Worm (Caenorhabditis elegans) whole organism, L2 larva: ENCODE data around the gene apn-1.

Experiments used
- C34F6.9 ChIP-seq: fragments of 150-350 bp; optimal IDR thresholded peaks from 2 replicates; lab custom pipeline; 2014; ENCODE audit warnings: missing biosample characterization, missing genetic modification characterization
- F13H6.1 ChIP-seq: sonication (generic microtip); optimal IDR thresholded peaks from 2 replicates; lab custom pipeline; 2016; ENCODE audit warnings: missing genetic modification characterization, missing compliant biosample characterization
- R02D3.7 ChIP-seq: fragments of 150-350 bp; optimal IDR thresholded peaks from 2 replicates; lab custom pipeline; 2014; ENCODE audit warnings: missing biosample characterization, missing genetic modification characterization
- Y55F3AM.14 ChIP-seq: fragments of 200-800 bp; sonication (Bioruptor generic); optimal IDR thresholded peaks from 2 replicates; lab custom pipeline; 2018; ENCODE audit warnings: mild to moderate bottlenecking, missing genetic modification characterization, missing compliant biosample characterization
- ZK546.5 ChIP-seq: sonication (generic microtip); optimal IDR thresholded peaks from 2 replicates; lab custom pipeline; 2017; ENCODE audit warnings: missing biosample characterization, missing genetic modification characterization
- alr-1 ChIP-seq: fragments of 150-350 bp; optimal IDR thresholded peaks from 2 replicates; lab custom pipeline; 2014; ENCODE audit warnings: missing biosample characterization, missing genetic modification characterization
- aly-2 ChIP-seq: fragments of 150-350 bp; optimal IDR thresholded peaks from 2 replicates; lab custom pipeline; 2014; ENCODE audit warnings: missing biosample characterization, missing genetic modification characterization
- ama-1 ChIP-seq: fragments of 150-350 bp; optimal IDR thresholded peaks from 2 replicates; lab custom pipeline; 2018; ENCODE audit warnings: inconsistent platforms
- blmp-1 ChIP-seq: sonication (generic microtip); optimal IDR thresholded peaks from 2 replicates; lab custom pipeline; 2017; ENCODE audit warnings: missing genetic modification characterization, mild to moderate bottlenecking, missing compliant biosample characterization, antibody characterized with exemption, moderate library complexity; ENCODE audit not compliant: insufficient read depth
- ceh-16 ChIP-seq: fragments of 150-350 bp; optimal IDR thresholded peaks from 2 replicates; lab custom pipeline; 2014; ENCODE audit warnings: missing biosample characterization, missing genetic modification characterization
- ceh-82 ChIP-seq: fragments of 150-350 bp; optimal IDR thresholded peaks from 2 replicates; lab custom pipeline; 2014; ENCODE audit warnings: missing biosample characterization, missing genetic modification characterization
- crh-2 ChIP-seq: sonication (generic microtip); optimal IDR thresholded peaks from 2 replicates; lab custom pipeline; 2017; ENCODE audit warnings: missing biosample characterization, missing genetic modification characterization
- dmd-4 ChIP-seq: sonication (generic microtip); optimal IDR thresholded peaks from 2 replicates; lab custom pipeline; 2017; ENCODE audit warnings: missing biosample characterization, missing genetic modification characterization
- egl-27 ChIP-seq: sonication (generic microtip); optimal IDR thresholded peaks from 3 replicates; lab custom pipeline; 2017; ENCODE audit warnings: missing biosample characterization, missing genetic modification reagents, missing genetic modification characterization
- elt-1 ChIP-seq: fragments of 150-350 bp; optimal IDR thresholded peaks from 2 replicates; lab custom pipeline; 2014; ENCODE audit warnings: missing biosample characterization, missing genetic modification characterization
- elt-3 ChIP-seq: sonication (generic microtip); optimal IDR thresholded peaks from 2 replicates; lab custom pipeline; 2017; ENCODE audit warnings: missing biosample characterization, missing genetic modification characterization
- fos-1 ChIP-seq: fragments of 150-350 bp; optimal IDR thresholded peaks from 2 replicates; lab custom pipeline; 2014; ENCODE audit warnings: missing biosample characterization, missing genetic modification characterization
- gmeb-1 ChIP-seq: fragments of 150-350 bp; optimal IDR thresholded peaks from 2 replicates; lab custom pipeline; 2014; ENCODE audit warnings: missing biosample characterization, missing genetic modification characterization
- lin-11 ChIP-seq: fragments of 150-350 bp; sonication (generic microtip); optimal IDR thresholded peaks from 2 replicates; lab custom pipeline; 2014; ENCODE audit warnings: missing biosample characterization, missing genetic modification characterization, inconsistent platforms, mixed read lengths
- lin-39 ChIP-seq: fragments of 150-350 bp; optimal IDR thresholded peaks from 2 replicates; lab custom pipeline; 2014; ENCODE audit warnings: missing biosample characterization, missing genetic modification reagents, missing genetic modification characterization
- lsy-2 ChIP-seq, 2 experiments: fragments of 150-350 bp in 1 of 2; sonication (generic microtip) in 1 of 2; optimal IDR thresholded peaks; 2 replicates each; lab custom pipeline; 2014 to 2017; ENCODE audit warnings: missing biosample characterization in 2 of 2, missing genetic modification characterization in 2 of 2
- mab-5 ChIP-seq: fragments of 150-350 bp; optimal IDR thresholded peaks from 2 replicates; lab custom pipeline; 2014; ENCODE audit warnings: missing biosample characterization, missing genetic modification characterization
- mbf-1 ChIP-seq: sonication (generic microtip); optimal IDR thresholded peaks from 2 replicates; lab custom pipeline; 2017; ENCODE audit warnings: missing biosample characterization, missing genetic modification characterization
- mdl-1 ChIP-seq, 2 experiments: fragments of 150-350 bp in 1 of 2; sonication (generic microtip) in 1 of 2; optimal IDR thresholded peaks; 2 replicates each; lab custom pipeline; 2017; ENCODE audit warnings: missing biosample characterization in 2 of 2, missing genetic modification characterization in 2 of 2
- nhr-10 ChIP-seq: sonication (generic microtip); optimal IDR thresholded peaks from 2 replicates; lab custom pipeline; 2017; ENCODE audit warnings: missing biosample characterization, missing genetic modification characterization
- nhr-11 ChIP-seq: fragments of 150-350 bp; optimal IDR thresholded peaks from 2 replicates; lab custom pipeline; 2014; ENCODE audit warnings: missing biosample characterization, missing genetic modification characterization
- nhr-12 ChIP-seq: fragments of 150-350 bp; optimal IDR thresholded peaks from 2 replicates; lab custom pipeline; 2014; ENCODE audit warnings: missing biosample characterization, missing genetic modification characterization
- nhr-129 ChIP-seq: fragments of 150-350 bp; optimal IDR thresholded peaks from 2 replicates; lab custom pipeline; 2014; ENCODE audit warnings: missing biosample characterization, missing genetic modification characterization
- nhr-21 ChIP-seq: fragments of 150-350 bp; optimal IDR thresholded peaks from 2 replicates; lab custom pipeline; 2014; ENCODE audit warnings: missing biosample characterization, missing genetic modification characterization
- nhr-23 ChIP-seq: fragments of 150-350 bp; optimal IDR thresholded peaks from 2 replicates; lab custom pipeline; 2014; ENCODE audit warnings: missing biosample characterization, missing genetic modification reagents, missing genetic modification characterization
- nhr-237 ChIP-seq: fragments of 150-350 bp; optimal IDR thresholded peaks from 2 replicates; lab custom pipeline; 2014; ENCODE audit warnings: missing biosample characterization, missing genetic modification characterization
- nhr-25 ChIP-seq: fragments of 150-350 bp; sonication (generic microtip); optimal IDR thresholded peaks from 3 replicates; lab custom pipeline; 2014; ENCODE audit warnings: missing biosample characterization, missing genetic modification characterization
- nhr-6 ChIP-seq: fragments of 150-350 bp; optimal IDR thresholded peaks from 2 replicates; lab custom pipeline; 2014; ENCODE audit warnings: missing biosample characterization, missing genetic modification characterization
- nhr-77 ChIP-seq: fragments of 150-350 bp; optimal IDR thresholded peaks from 2 replicates; lab custom pipeline; 2014; ENCODE audit warnings: missing biosample characterization, missing genetic modification characterization
- peb-1 ChIP-seq: fragments of 150-350 bp; optimal IDR thresholded peaks from 2 replicates; lab custom pipeline; 2014; ENCODE audit warnings: missing biosample characterization, missing genetic modification characterization
- sem-4 ChIP-seq: fragments of 150-350 bp; optimal IDR thresholded peaks from 2 replicates; lab custom pipeline; 2014; ENCODE audit warnings: missing biosample characterization, missing genetic modification reagents, missing genetic modification characterization
- skn-1 ChIP-seq: sonication (generic microtip); optimal IDR thresholded peaks from 2 replicates; lab custom pipeline; 2017; ENCODE audit warnings: missing biosample characterization, missing genetic modification characterization
- sma-3 ChIP-seq: sonication (generic microtip); optimal IDR thresholded peaks from 2 replicates; lab custom pipeline; 2016; ENCODE audit warnings: missing genetic modification reagents, missing genetic modification characterization, missing compliant biosample characterization
- sma-9 ChIP-seq, 2 experiments: fragments of 150-350 bp in 1 of 2; sonication (generic microtip) in 1 of 2; optimal IDR thresholded peaks; 2 replicates each; lab custom pipeline; 2014 to 2016; ENCODE audit warnings: missing genetic modification characterization in 2 of 2, mild to moderate bottlenecking in 1 of 2, missing biosample characterization in 1 of 2, missing compliant biosample characterization in 1 of 2, missing genetic modification reagents in 1 of 2, moderate library complexity in 1 of 2
- snpc-4 ChIP-seq: fragments of 150-350 bp; optimal IDR thresholded peaks from 2 replicates; lab custom pipeline; 2014; ENCODE audit warnings: missing biosample characterization, missing genetic modification characterization
- unc-39 ChIP-seq: fragments of 150-350 bp; optimal IDR thresholded peaks from 2 replicates; lab custom pipeline; 2014; ENCODE audit warnings: missing biosample characterization, missing genetic modification characterization
- unc-55 ChIP-seq: fragments of 150-350 bp; sonication (generic microtip); optimal IDR thresholded peaks from 3 replicates; lab custom pipeline; 2014; ENCODE audit warnings: missing biosample characterization, missing genetic modification reagents, missing genetic modification characterization
- unc-62 ChIP-seq: fragments of 150-350 bp; optimal IDR thresholded peaks from 2 replicates; lab custom pipeline; 2014; ENCODE audit warnings: missing biosample characterization, missing genetic modification reagents, missing genetic modification characterization
- zag-1 ChIP-seq: fragments of 150-350 bp; optimal IDR thresholded peaks from 2 replicates; lab custom pipeline; 2014; ENCODE audit warnings: missing biosample characterization, missing genetic modification characterization
- ztf-1 ChIP-seq: fragments of 200-800 bp; sonication (Bioruptor generic); conservative IDR thresholded peaks from 2 replicates; pipeline ENCODE4 v1.3.6; 2022; ENCODE audit warnings: missing genetic modification characterization, missing compliant biosample characterization
- ztf-11 ChIP-seq: sonication (generic microtip); optimal IDR thresholded peaks from 2 replicates; lab custom pipeline; 2017; ENCODE audit warnings: missing biosample characterization, missing genetic modification characterization
- ztf-4 ChIP-seq: fragments of 150-350 bp; optimal IDR thresholded peaks from 2 replicates; lab custom pipeline; 2014; ENCODE audit warnings: missing biosample characterization, missing genetic modification characterization

apn-1 gene

DNA sequence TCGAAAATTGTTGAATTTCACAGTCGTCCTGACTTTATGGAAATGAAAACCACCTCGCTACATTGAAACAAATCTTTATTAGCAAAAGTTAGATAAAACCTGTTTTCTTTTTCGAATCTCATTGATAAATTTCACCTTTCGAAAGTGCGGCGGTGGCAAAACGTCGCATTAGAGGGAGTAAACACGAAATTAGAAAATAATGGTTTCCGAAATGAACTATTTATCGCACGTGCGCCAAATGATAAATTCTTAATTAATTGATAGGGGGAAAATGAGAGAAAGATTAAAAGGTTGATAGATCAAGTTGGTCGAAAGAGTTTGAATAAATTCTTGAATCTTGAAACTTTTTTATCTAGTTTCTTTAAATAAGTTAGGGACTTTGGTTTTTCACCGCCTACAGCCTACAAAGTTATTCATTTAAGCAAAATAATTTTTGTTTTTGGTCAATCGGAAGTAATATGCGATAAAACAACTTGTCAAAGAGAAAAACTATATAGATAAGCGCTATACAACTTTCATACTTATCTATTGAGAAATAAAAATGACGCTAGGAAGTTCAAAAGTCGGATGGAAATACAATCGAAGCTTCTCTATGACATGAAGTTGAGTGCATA is 23.8 kb downstream of the apn-1 start:
- no peak for TF ChIP-seq gmeb-1
- TF ChIP-seq alr-1 (tag; lab: Kevin White, UChicago): no peak
- peak; percentile 46 for TF ChIP-seq sma-3 (GFP tag; lab: Kevin White, UChicago)
- TF ChIP-seq C34F6.9 (tag; lab: Kevin White, UChicago): no peak
- peak; percentile 53 for TF ChIP-seq sma-9 (GFP tag; optimal IDR thresholded peaks at IDR 0.05; lab: Kevin White, UChicago)
- no peak for TF ChIP-seq sma-9 (tag; optimal IDR thresholded peaks at IDR 0.05; lab: Kevin White, UChicago)
- peak; percentile 52 for TF ChIP-seq blmp-1 (tag; lab: Kevin White, UChicago)
- TF ChIP-seq lin-39 (tag; lab: Kevin White, UChicago): no peak
- TF ChIP-seq elt-1 (tag; lab: Kevin White, UChicago): no peak
- no peak for TF ChIP-seq aly-2 (tag; lab: Kevin White, UChicago)
- no peak for TF ChIP-seq unc-55 (GFP tag; lab: Kevin White, UChicago)
- no peak for TF ChIP-seq mdl-1 (tag; optimal IDR thresholded peaks at IDR 0.05; lab: Kevin White, UChicago)
- no peak for TF ChIP-seq dmd-4
- peak; percentile 33 for TF ChIP-seq crh-2
- TF ChIP-seq fos-1 (tag; lab: Kevin White, UChicago): peak; percentile 36
- TF ChIP-seq lsy-2 (tag; optimal IDR thresholded peaks at IDR 0.05; lab: Kevin White, UChicago): no peak
- TF ChIP-seq nhr-21 (tag; lab: Kevin White, UChicago): peak; percentile 30

DNA sequence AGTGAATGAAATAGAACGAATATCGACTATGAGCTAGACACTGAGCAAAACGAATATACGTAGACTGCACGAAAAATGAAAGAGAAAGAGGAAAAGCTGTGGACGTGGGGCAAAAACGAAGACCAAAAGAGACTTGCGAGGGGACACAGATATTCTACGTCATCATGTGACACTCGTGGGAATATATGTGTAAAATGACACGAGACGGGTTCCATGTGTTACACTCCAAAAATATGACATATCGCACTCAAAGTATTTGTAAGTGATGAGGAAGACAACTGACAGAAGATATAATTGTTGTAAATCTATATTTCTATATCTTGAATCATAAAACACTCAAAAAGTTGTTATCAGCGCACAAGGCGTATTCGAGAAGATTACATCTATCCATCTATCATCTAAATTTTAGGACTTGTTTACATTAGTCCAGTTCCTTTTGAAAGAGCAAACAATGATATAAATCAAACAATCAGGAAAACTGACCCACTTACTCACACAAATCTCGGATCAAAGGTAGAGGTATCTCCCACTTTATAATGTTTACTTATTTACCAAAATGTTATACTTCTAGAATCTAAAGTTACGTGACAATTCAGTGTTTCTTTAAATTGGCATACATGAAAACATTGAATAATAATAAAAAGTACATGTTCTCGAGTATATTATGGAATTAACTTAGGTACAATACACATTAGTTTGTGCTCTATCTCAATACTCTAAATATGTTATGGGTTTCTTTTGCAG is 24.6 kb downstream of the apn-1 start:
- TF ChIP-seq snpc-4 (tag; lab: Kevin White, UChicago) (peak; percentile 38), zag-1 (tag; lab: Kevin White, UChicago) (peak; percentile 53), unc-39 (no peak), ztf-4 (tag; lab: Kevin White, UChicago) (peak; percentile 18), ztf-11 (tag; lab: Kevin White, UChicago) (no peak), skn-1 (no peak), fos-1 (tag; lab: Kevin White, UChicago) (peak; percentile 26), mab-5 (tag; lab: Kevin White, UChicago) (peak; percentile 48), nhr-12 (tag; lab: Kevin White, UChicago) (no peak), egl-27 (tag; lab: Kevin White, UChicago) (peak; percentile 3), mbf-1 (no peak), nhr-6 (peak; percentile 45), dmd-4 (no peak), unc-62 (GFP tag; lab: Kevin White, UChicago) (peak; percentile 63), C34F6.9 (tag; lab: Kevin White, UChicago) (peak; percentile 81), nhr-10 (tag; lab: Kevin White, UChicago) (no peak), crh-2 (peak; percentile 77), peb-1 (no peak), ZK546.5 (tag; lab: Kevin White, UChicago) (no peak), F13H6.1 (tag; lab: Kevin White, UChicago) (peak; percentile 76), ceh-16 (tag; lab: Kevin White, UChicago) (no peak), ztf-1 (GFP tag; lab: Robert Waterston, UW) (no peak), alr-1 (tag; lab: Kevin White, UChicago) (no peak), nhr-25 (tag; lab: Kevin White, UChicago) (peak; percentile 63), nhr-11 (tag; lab: Kevin White, UChicago) (no peak), R02D3.7 (tag; lab: Kevin White, UChicago) (no peak), ama-1 (no peak), mdl-1 (tag; optimal IDR thresholded peaks at IDR 0.05; lab: Kevin White, UChicago) (peak in 1 of 2 experiments; percentile 83), unc-55 (GFP tag; lab: Kevin White, UChicago) (peak; percentile 45), nhr-237 (tag; lab: Kevin White, UChicago) (no peak), Y55F3AM.14 (GFP tag; lab: Kevin White, UChicago) (no peak), aly-2 (tag; lab: Kevin White, UChicago) (no peak), lin-39 (tag; lab: Kevin White, UChicago) (no peak), blmp-1 (tag; lab: Kevin White, UChicago) (peak; percentile 39), sma-9 (GFP tag; optimal IDR thresholded peaks at IDR 0.05; lab: Kevin White, UChicago) (peak; percentile 91), sma-9 (tag; optimal IDR thresholded peaks at IDR 0.05; lab: Kevin White, UChicago) (no peak), elt-1 (tag; lab: Kevin White, UChicago) (no peak), ceh-82 (tag; lab: Kevin White, UChicago) (no peak), gmeb-1 (no peak), nhr-21 (tag; lab: Kevin White, UChicago) (peak; percentile 76), nhr-129 (tag; lab: Kevin White, UChicago) (peak; percentile 80), lsy-2 (tag; optimal IDR thresholded peaks at IDR 0.05; lab: Kevin White, UChicago) (peak in 1 of 2 experiments; percentile 80), elt-3 (no peak), lin-11 (tag; lab: Kevin White, UChicago) (no peak), nhr-77 (tag; lab: Kevin White, UChicago) (no peak), sem-4 (tag; lab: Kevin White, UChicago) (no peak), sma-3 (GFP tag; lab: Kevin White, UChicago) (no peak), nhr-23 (tag; lab: Kevin White, UChicago) (no peak)
